Worm (Caenorhabditis elegans) whole organism, L1 larva: Measurements from ENCODE around the gene T05A8.11.

Source experiments
- C16A3.4 ChIP-seq: fragments of 150-350 bp; optimal IDR thresholded peaks from 2 replicates; lab custom pipeline; 2014; ENCODE audit warnings: missing biosample characterization, missing genetic modification characterization
- F16B12.6 ChIP-seq: fragments of 150-350 bp; optimal IDR thresholded peaks from 2 replicates; lab custom pipeline; 2014; ENCODE audit warnings: missing biosample characterization, missing genetic modification characterization
- Y116A8C.19 ChIP-seq: sonication (generic microtip); optimal IDR thresholded peaks from 2 replicates; lab custom pipeline; 2016; ENCODE audit warnings: missing compliant biosample characterization, missing genetic modification characterization, borderline replicate concordance
- aha-1 ChIP-seq: fragments of 150-350 bp; optimal IDR thresholded peaks from 2 replicates; lab custom pipeline; 2014; ENCODE audit warnings: missing biosample characterization, missing genetic modification characterization
- alr-1 ChIP-seq: fragments of 200-800 bp; sonication (Bioruptor generic); optimal IDR thresholded peaks from 2 replicates; lab custom pipeline; 2018; ENCODE audit warnings: borderline replicate concordance, mild to moderate bottlenecking, missing genetic modification characterization, missing compliant biosample characterization
- blmp-1 ChIP-seq: fragments of 150-350 bp; optimal IDR thresholded peaks from 2 replicates; lab custom pipeline; 2014; ENCODE audit warnings: missing biosample characterization, missing genetic modification characterization
- ceh-63 ChIP-seq: fragments of 200-800 bp; sonication (Bioruptor generic); optimal IDR thresholded peaks from 2 replicates; lab custom pipeline; 2018; ENCODE audit warnings: mild to moderate bottlenecking, missing genetic modification characterization, missing compliant biosample characterization
- ceh-82 ChIP-seq, 3 experiments: fragments of 150-350 bp in 1 of 3; sonication (generic microtip) in 2 of 3; optimal IDR thresholded peaks; 2 replicates each; lab custom pipeline; 2014 to 2017; ENCODE audit warnings: missing biosample characterization in 3 of 3, missing genetic modification characterization in 3 of 3
- ceh-88 ChIP-seq: fragments of 200-800 bp; sonication (Bioruptor generic); IDR thresholded peaks from 2 replicates; pipeline ENCODE4 v1.3.6; 2022; ENCODE audit warnings: missing genetic modification characterization, missing compliant biosample characterization
- ces-1 ChIP-seq: fragments of 150-350 bp; optimal IDR thresholded peaks from 2 replicates; lab custom pipeline; 2014; ENCODE audit warnings: missing biosample characterization, missing genetic modification reagents, missing genetic modification characterization
- dpl-1 ChIP-seq, 3 experiments: fragments of 150-350 bp in 2 of 3; sonication (generic microtip) in 1 of 3; optimal IDR thresholded peaks; 2 replicates each; lab custom pipeline; 2014 to 2017; ENCODE audit warnings: missing biosample characterization in 3 of 3, missing genetic modification characterization in 3 of 3, missing genetic modification reagents in 3 of 3
- dsc-1 ChIP-seq: sonication (generic microtip); optimal IDR thresholded peaks from 2 replicates; lab custom pipeline; 2016; ENCODE audit warnings: mild to moderate bottlenecking, missing genetic modification characterization, missing compliant biosample characterization
- efl-1 ChIP-seq, 4 experiments: fragments of 150-350 bp; optimal IDR thresholded peaks in 3 of 4; peaks in 1 of 4; 1 replicate in 1 of 4; 2 replicates in 3 of 4; lab custom pipeline; 2014; ENCODE audit warnings: missing biosample characterization in 2 of 4, missing genetic modification characterization in 2 of 4, missing genetic modification reagents in 2 of 4
- efl-3 ChIP-seq: fragments of 200-800 bp; sonication (Bioruptor generic); optimal IDR thresholded peaks from 2 replicates; lab custom pipeline; 2018; ENCODE audit warnings: mild to moderate bottlenecking, missing genetic modification characterization, missing compliant biosample characterization
- egl-27 ChIP-seq, 2 experiments: fragments of 150-350 bp in 1 of 2; sonication (generic microtip); optimal IDR thresholded peaks; 3 replicates each; lab custom pipeline; 2017 to 2018; ENCODE audit warnings: missing biosample characterization in 2 of 2, missing genetic modification characterization in 2 of 2, missing genetic modification reagents in 2 of 2
- elt-3 ChIP-seq, 6 experiments: fragments of 150-350 bp in 1 of 6; sonication (generic microtip); optimal IDR thresholded peaks; 2 replicates each; lab custom pipeline; 2017 to 2018; ENCODE audit warnings: missing biosample characterization in 6 of 6, missing genetic modification characterization in 6 of 6, inconsistent platforms in 1 of 6
- ets-5 ChIP-seq: fragments of 200-800 bp; sonication (Bioruptor generic); IDR thresholded peaks from 2 replicates; pipeline ENCODE4 v1.3.6; 2022; ENCODE audit warnings: missing genetic modification characterization, missing compliant biosample characterization
- fkh-10 ChIP-seq: sonication (generic microtip); optimal IDR thresholded peaks from 2 replicates; lab custom pipeline; 2017; ENCODE audit warnings: missing biosample characterization, missing genetic modification reagents, missing genetic modification characterization
- fkh-4 ChIP-seq: sonication (generic microtip); optimal IDR thresholded peaks from 2 replicates; lab custom pipeline; 2016; ENCODE audit warnings: missing compliant biosample characterization, missing genetic modification characterization, borderline replicate concordance
- fkh-8 ChIP-seq: sonication (generic microtip); optimal IDR thresholded peaks from 2 replicates; lab custom pipeline; 2016; ENCODE audit warnings: mild to moderate bottlenecking, missing genetic modification characterization, missing compliant biosample characterization
- fos-1 ChIP-seq: fragments of 150-350 bp; optimal IDR thresholded peaks from 2 replicates; lab custom pipeline; 2014; ENCODE audit warnings: missing biosample characterization, missing genetic modification characterization
- irx-1 ChIP-seq: sonication (generic microtip); optimal IDR thresholded peaks from 2 replicates; lab custom pipeline; 2016; ENCODE audit warnings: missing genetic modification characterization, missing compliant biosample characterization
- lin-13 ChIP-seq: fragments of 150-350 bp; optimal IDR thresholded peaks from 2 replicates; lab custom pipeline; 2014; ENCODE audit warnings: missing biosample characterization, missing genetic modification reagents, missing genetic modification characterization
- lin-14 ChIP-seq: fragments of 200-800 bp; sonication (Bioruptor generic); optimal IDR thresholded peaks from 2 replicates; lab custom pipeline; 2018; ENCODE audit warnings: mild to moderate bottlenecking, missing genetic modification characterization, moderate library complexity, missing compliant biosample characterization
- lin-15B ChIP-seq: fragments of 150-350 bp; sonication (generic microtip); optimal IDR thresholded peaks from 3 replicates; lab custom pipeline; 2014; ENCODE audit warnings: missing biosample characterization, missing genetic modification characterization
- lin-35 ChIP-seq, 2 experiments: fragments of 150-350 bp; optimal IDR thresholded peaks; 2 replicates each; lab custom pipeline; 2014; ENCODE audit warnings: missing biosample characterization in 2 of 2, missing genetic modification characterization in 2 of 2, missing genetic modification reagents in 2 of 2
- lin-39 ChIP-seq: fragments of 150-350 bp; optimal IDR thresholded peaks from 2 replicates; lab custom pipeline; 2014; ENCODE audit warnings: missing biosample characterization, missing genetic modification reagents, missing genetic modification characterization
- lir-3 ChIP-seq: sonication (generic microtip); optimal IDR thresholded peaks from 2 replicates; lab custom pipeline; 2016; ENCODE audit warnings: mild to moderate bottlenecking, missing genetic modification characterization, moderate library complexity, missing compliant biosample characterization; ENCODE audit not compliant: poor library complexity
- lsy-2 ChIP-seq, 2 experiments: fragments of 150-350 bp; optimal IDR thresholded peaks; 2 replicates each; lab custom pipeline; 2014; ENCODE audit warnings: missing biosample characterization in 2 of 2, missing genetic modification characterization in 2 of 2
- mep-1 ChIP-seq: fragments of 150-350 bp; optimal IDR thresholded peaks from 2 replicates; lab custom pipeline; 2014; ENCODE audit warnings: missing biosample characterization, missing genetic modification characterization
- nhr-11 ChIP-seq: fragments of 150-350 bp; optimal IDR thresholded peaks from 2 replicates; lab custom pipeline; 2014; ENCODE audit warnings: missing biosample characterization, missing genetic modification characterization
- nhr-28 ChIP-seq: fragments of 150-350 bp; optimal IDR thresholded peaks from 2 replicates; lab custom pipeline; 2014; ENCODE audit warnings: missing biosample characterization, missing genetic modification characterization
- nhr-84 ChIP-seq: sonication (generic microtip); optimal IDR thresholded peaks from 2 replicates; lab custom pipeline; 2017; ENCODE audit warnings: missing biosample characterization, missing genetic modification characterization
- rnt-1 ChIP-seq: sonication (generic microtip); optimal IDR thresholded peaks from 2 replicates; lab custom pipeline; 2016; ENCODE audit warnings: mild to moderate bottlenecking, missing genetic modification characterization, moderate library complexity, missing compliant biosample characterization
- snpc-4 ChIP-seq: fragments of 150-350 bp; optimal IDR thresholded peaks from 2 replicates; lab custom pipeline; 2014; ENCODE audit warnings: missing biosample characterization, missing genetic modification characterization
- sptf-1 ChIP-seq: fragments of 150-350 bp; optimal IDR thresholded peaks from 2 replicates; lab custom pipeline; 2014; ENCODE audit warnings: missing biosample characterization, missing genetic modification characterization
- tlp-1 ChIP-seq: fragments of 150-350 bp; optimal IDR thresholded peaks from 2 replicates; lab custom pipeline; 2014; ENCODE audit warnings: missing biosample characterization, missing genetic modification characterization
- unc-130 ChIP-seq: fragments of 150-350 bp; optimal IDR thresholded peaks from 2 replicates; lab custom pipeline; 2017; ENCODE audit warnings: missing biosample characterization, missing genetic modification characterization, inconsistent platforms
- unc-30 ChIP-seq: sonication (generic microtip); optimal IDR thresholded peaks from 2 replicates; lab custom pipeline; 2017; ENCODE audit warnings: missing biosample characterization, missing genetic modification characterization
- unc-98 ChIP-seq: fragments of 200-800 bp; sonication (Bioruptor generic); IDR thresholded peaks from 2 replicates; pipeline ENCODE4 v1.3.6; 2022; ENCODE audit warnings: missing genetic modification characterization, missing compliant biosample characterization
- vab-15 ChIP-seq: sonication (generic microtip); optimal IDR thresholded peaks from 2 replicates; lab custom pipeline; 2017; ENCODE audit warnings: missing genotype, mild to moderate bottlenecking, missing genetic modification characterization, missing compliant biosample characterization
- xbp-1 ChIP-seq: sonication (generic microtip); optimal IDR thresholded peaks from 2 replicates; lab custom pipeline; 2016; ENCODE audit warnings: missing genetic modification characterization, missing compliant biosample characterization
- zag-1 ChIP-seq: fragments of 150-350 bp; optimal IDR thresholded peaks from 2 replicates; lab custom pipeline; 2014; ENCODE audit warnings: missing biosample characterization, missing genetic modification characterization
- ztf-4 ChIP-seq: fragments of 150-350 bp; optimal IDR thresholded peaks from 2 replicates; lab custom pipeline; 2014; ENCODE audit warnings: missing biosample characterization, missing genetic modification characterization

T05A8.11 gene

ce11 chrII:2736156-2736728 is 10.8 kb upstream of the T05A8.11 start, which contains the start of gene T05A8.8:
T05A8.8 (plus strand) TSS chrII:2736678.
- no peak for TF ChIP-seq efl-1 (optimal IDR thresholded peaks at IDR 0.05; lab: Kevin White, UChicago)
- peak in 1 of 2 experiments; percentile 60 for TF ChIP-seq efl-1 (GFP tag; optimal IDR thresholded peaks at IDR 0.05 in 1 of 2; lab: Kevin White, UChicago)
- TF ChIP-seq lin-14 (GFP tag; lab: Kevin White, UChicago), result no peak
- TF ChIP-seq aha-1 (tag; lab: Kevin White, UChicago), result no peak

ce11 chrII:2735644-2736043 is 10.2 kb upstream of the T05A8.11 start:
- TF ChIP-seq tlp-1, result no peak
- TF ChIP-seq ztf-4, result no peak
- peak; percentile 0 for TF ChIP-seq rnt-1 (tag; lab: Kevin White, UChicago)
- TF ChIP-seq lsy-2 (tag; optimal IDR thresholded peaks at IDR 0.05; lab: Kevin White, UChicago), result no peak
- TF ChIP-seq vab-15 (tag; lab: Kevin White, UChicago), result no peak
- no peak for TF ChIP-seq efl-1 (optimal IDR thresholded peaks at IDR 0.05; lab: Kevin White, UChicago)
- peak in 1 of 2 experiments; percentile 24 for TF ChIP-seq efl-1 (GFP tag; optimal IDR thresholded peaks at IDR 0.05 in 1 of 2; lab: Kevin White, UChicago)
- TF ChIP-seq lin-14 (GFP tag; lab: Kevin White, UChicago), result no peak
- TF ChIP-seq snpc-4 (tag; lab: Kevin White, UChicago), result no peak
- no peak for TF ChIP-seq ceh-82 (tag; optimal IDR thresholded peaks at IDR 0.05; lab: Kevin White, UChicago)
- TF ChIP-seq elt-3 (tag; optimal IDR thresholded peaks at IDR 0.05; lab: Kevin White, UChicago), result no peak

- TF ChIP-seq fkh-10 (GFP tag; lab: Kevin White, UChicago) (no peak), fkh-8 (tag; lab: Kevin White, UChicago) (peak; percentile 39), lsy-2 (tag; optimal IDR thresholded peaks at IDR 0.05; lab: Kevin White, UChicago) (no peak)
Measured at ce11 chrII:2735192-2735591, 9.7 kb upstream of the T05A8.11 start, which contains the start of gene wdr-31. wdr-31 (minus strand) TSS chrII:2735292.

- TF ChIP-seq lin-35 (GFP tag; optimal IDR thresholded peaks at IDR 0.05; lab: Kevin White, UChicago), result peak in 1 of 2 experiments; percentile 4
- TF ChIP-seq sptf-1 (tag; lab: Kevin White, UChicago), result no peak
- TF ChIP-seq alr-1 (tag; lab: Kevin White, UChicago), result no peak
- TF ChIP-seq ets-5 (GFP tag; lab: Robert Waterston, UW), result no peak
- no peak for TF ChIP-seq ces-1 (GFP tag; lab: Kevin White, UChicago)
- peak; percentile 5 for TF ChIP-seq fkh-8 (tag; lab: Kevin White, UChicago)
- no peak for TF ChIP-seq lin-39 (tag; lab: Kevin White, UChicago)
- no peak for TF ChIP-seq egl-27 (tag; optimal IDR thresholded peaks at IDR 0.05; lab: Kevin White, UChicago)
- TF ChIP-seq nhr-28, result no peak
- TF ChIP-seq lir-3, result no peak
- TF ChIP-seq C16A3.4, result no peak
- no peak for TF ChIP-seq efl-3
- no peak for TF ChIP-seq xbp-1 (tag; lab: Kevin White, UChicago)
- TF ChIP-seq fos-1 (tag; lab: Kevin White, UChicago), result no peak
- TF ChIP-seq ceh-88 (GFP tag; lab: Robert Waterston, UW), result no peak
- no peak for TF ChIP-seq unc-30 (tag; lab: Kevin White, UChicago)
- no peak for TF ChIP-seq lin-15B (tag; lab: Kevin White, UChicago)
- TF ChIP-seq dpl-1 (GFP tag; optimal IDR thresholded peaks at IDR 0.05; lab: Kevin White, UChicago), result peak in 2 of 3 experiments; percentile 12 to 21
- TF ChIP-seq F16B12.6 (tag; lab: Kevin White, UChicago), result no peak
- TF ChIP-seq fkh-4 (tag; lab: Kevin White, UChicago), result no peak
- TF ChIP-seq ceh-82 (tag; optimal IDR thresholded peaks at IDR 0.05; lab: Kevin White, UChicago), result peak in 1 of 3 experiments; percentile 61
- no peak for TF ChIP-seq Y116A8C.19 (tag; lab: Kevin White, UChicago)
- TF ChIP-seq blmp-1 (tag; lab: Kevin White, UChicago), result no peak
- TF ChIP-seq mep-1, result peak; percentile 22
- peak in 1 of 2 experiments; percentile 38 for TF ChIP-seq lsy-2 (tag; optimal IDR thresholded peaks at IDR 0.05; lab: Kevin White, UChicago)
- TF ChIP-seq ceh-63 (GFP tag; lab: Kevin White, UChicago), result no peak
- no peak for TF ChIP-seq unc-130 (tag; lab: Kevin White, UChicago)
- TF ChIP-seq vab-15 (tag; lab: Kevin White, UChicago), result no peak
- TF ChIP-seq irx-1 (tag; lab: Kevin White, UChicago), result no peak
- no peak for TF ChIP-seq ztf-4
- TF ChIP-seq unc-98, result no peak
- no peak for TF ChIP-seq nhr-84
- no peak for TF ChIP-seq lin-13 (GFP tag; lab: Kevin White, UChicago)
- no peak for TF ChIP-seq zag-1 (tag; lab: Kevin White, UChicago)
- no peak for TF ChIP-seq nhr-11 (tag; lab: Kevin White, UChicago)
- no peak for TF ChIP-seq dsc-1 (tag; lab: Kevin White, UChicago)
Measured at ce11 chrII:2734735-2735134, 9.3 kb upstream of the T05A8.11 start.
